Worm (Caenorhabditis elegans) whole organism, midembryonic: ENCODE results near the gene ZK1098.2.

ENCODE experiments used
- T22C8.4 ChIP-seq: fragments of 200-800 bp; sonication (Bioruptor generic); IDR thresholded peaks from 2 replicates; pipeline ENCODE4 v1.3.6; 2022; ENCODE audit warnings: missing genetic modification characterization, missing compliant biosample characterization
- cog-1 ChIP-seq: sonication (generic microtip); optimal IDR thresholded peaks from 2 replicates; lab custom pipeline; 2016; ENCODE audit warnings: missing genetic modification characterization, missing compliant biosample characterization
- flt-1 ChIP-seq: fragments of 200-800 bp; sonication (Bioruptor generic); IDR thresholded peaks from 2 replicates; pipeline ENCODE4 v1.3.6; 2022; ENCODE audit warnings: missing genetic modification characterization, missing compliant biosample characterization
- klf-2 ChIP-seq: fragments of 200-800 bp; sonication (Bioruptor generic); conservative IDR thresholded peaks from 2 replicates; pipeline ENCODE4 v1.3.6; 2022; ENCODE audit warnings: missing genetic modification reagents, missing genetic modification characterization, missing compliant biosample characterization
- med-1 ChIP-seq: sonication (generic microtip); optimal IDR thresholded peaks from 2 replicates; lab custom pipeline; 2017; ENCODE audit warnings: missing genetic modification characterization, mild to moderate bottlenecking, missing compliant biosample characterization, antibody characterized with exemption, missing genetic modification reagents; ENCODE audit not compliant: insufficient read depth
- ref-1 ChIP-seq: fragments of 200-800 bp; sonication (Bioruptor generic); conservative IDR thresholded peaks from 2 replicates; pipeline ENCODE4 v1.3.6; 2022; ENCODE audit warnings: missing genetic modification reagents, missing genetic modification characterization, missing compliant biosample characterization
- ztf-23 ChIP-seq: fragments of 200-800 bp; sonication (Bioruptor generic); IDR thresholded peaks from 2 replicates; pipeline ENCODE4 v1.3.6; 2022; ENCODE audit warnings: missing genetic modification reagents, missing genetic modification characterization, missing compliant biosample characterization
- ztf-29 ChIP-seq: fragments of 200-800 bp; sonication (Bioruptor generic); IDR thresholded peaks from 2 replicates; pipeline ENCODE4 v1.3.6; 2022; ENCODE audit warnings: missing genetic modification reagents, missing genetic modification characterization, missing compliant biosample characterization

DNA sequence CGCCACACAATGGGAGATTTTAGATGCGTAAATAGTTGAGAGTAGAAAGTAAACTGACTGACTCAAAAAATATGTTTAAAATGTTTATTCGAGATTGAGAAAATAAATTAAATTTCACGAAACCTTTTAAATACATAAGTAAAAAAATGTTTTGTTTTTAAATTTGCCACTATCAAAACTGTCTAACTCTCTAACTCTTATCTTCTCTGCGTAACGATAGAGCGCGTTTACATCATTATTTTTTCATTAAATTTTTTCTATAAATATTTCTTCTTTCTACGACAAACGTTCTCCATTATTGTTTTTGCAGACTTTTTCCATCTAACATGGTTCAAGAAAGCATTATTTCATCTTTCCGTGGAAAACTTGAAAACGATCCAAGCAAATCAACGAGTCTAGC is 13.9 kb downstream of the ZK1098.2 start, which contains the start of gene eif-2Balpha:
- TF ChIP-seq T22C8.4 (GFP tag; lab: Robert Waterston, UW) (no peak), flt-1 (GFP tag; lab: Robert Waterston, UW) (no peak), med-1 (GFP tag; lab: Kevin White, UChicago) (no peak), ztf-23 (GFP tag; lab: Robert Waterston, UW) (no peak), cog-1 (no peak), ztf-29 (no peak), ref-1 (GFP tag; lab: Robert Waterston, UW) (no peak), klf-2 (no peak)
